Worm (Caenorhabditis elegans) whole organism, early embryonic: ENCODE results near the gene mam-1.

Source experiments
- B0310.2 ChIP-seq: sonication (generic microtip); optimal IDR thresholded peaks from 2 replicates; lab custom pipeline; 2016; ENCODE audit warnings: mild to moderate bottlenecking, missing genetic modification characterization, missing compliant biosample characterization
- F13C5.2 ChIP-seq: sonication (generic microtip); optimal IDR thresholded peaks from 2 replicates; lab custom pipeline; 2017; ENCODE audit warnings: mild to moderate bottlenecking, missing genetic modification characterization, inconsistent platforms, missing compliant biosample characterization
- aly-1 ChIP-seq: sonication (generic microtip); optimal IDR thresholded peaks from 2 replicates; lab custom pipeline; 2016; ENCODE audit warnings: missing genetic modification characterization, missing compliant biosample characterization
- ama-1 ChIP-seq: fragments of 150-350 bp; optimal IDR thresholded peaks from 2 replicates; lab custom pipeline; 2014
- ceh-13 ChIP-seq: fragments of 200-800 bp; sonication (Bioruptor generic); optimal IDR thresholded peaks from 2 replicates; lab custom pipeline; 2018; ENCODE audit warnings: mild to moderate bottlenecking, missing genetic modification characterization, missing compliant biosample characterization
- ceh-36 ChIP-seq: sonication (generic microtip); optimal IDR thresholded peaks from 2 replicates; lab custom pipeline; 2016; ENCODE audit warnings: missing genetic modification characterization, inconsistent platforms, missing compliant biosample characterization
- ets-7 ChIP-seq: sonication (generic microtip); optimal IDR thresholded peaks from 2 replicates; lab custom pipeline; 2016; ENCODE audit warnings: missing genotype, missing genetic modification characterization, missing compliant biosample characterization
- flt-1 ChIP-seq: fragments of 200-800 bp; sonication (Bioruptor generic); IDR thresholded peaks from 2 replicates; pipeline ENCODE4 v1.3.6; 2022; ENCODE audit warnings: missing genetic modification characterization, missing compliant biosample characterization
- hmbx-1 ChIP-seq: sonication (generic microtip); optimal IDR thresholded peaks from 2 replicates; lab custom pipeline; 2016; ENCODE audit warnings: mild to moderate bottlenecking, missing genetic modification characterization, missing compliant biosample characterization
- hmg-4 ChIP-seq: fragments of 200-800 bp; sonication (Bioruptor generic); optimal IDR thresholded peaks from 2 replicates; lab custom pipeline; 2018; ENCODE audit warnings: mild to moderate bottlenecking, missing genetic modification characterization, missing compliant biosample characterization
- hnd-1 ChIP-seq: sonication (generic microtip); optimal IDR thresholded peaks from 2 replicates; lab custom pipeline; 2016; ENCODE audit warnings: missing genetic modification characterization, missing compliant biosample characterization
- pes-1 ChIP-seq: fragments of 200-800 bp; sonication (Bioruptor generic); IDR thresholded peaks from 2 replicates; pipeline ENCODE4 v1.3.6; 2022; ENCODE audit warnings: missing genetic modification reagents, missing genetic modification characterization, missing compliant biosample characterization
- scrt-1 ChIP-seq: fragments of 200-800 bp; sonication (Bioruptor generic); IDR thresholded peaks from 2 replicates; pipeline ENCODE4 v1.3.6; 2022; ENCODE audit warnings: missing genetic modification characterization, missing compliant biosample characterization
- sea-1 ChIP-seq: fragments of 200-800 bp; sonication (Bioruptor generic); conservative IDR thresholded peaks from 2 replicates; pipeline ENCODE4 v1.3.6; 2022; ENCODE audit warnings: missing genetic modification characterization, missing compliant biosample characterization
- tbx-11 ChIP-seq: fragments of 200-800 bp; sonication (Bioruptor generic); IDR thresholded peaks from 2 replicates; pipeline ENCODE4 v1.3.6; 2022; ENCODE audit warnings: missing genetic modification characterization, missing compliant biosample characterization
- tbx-37 ChIP-seq: fragments of 200-800 bp; sonication (Bioruptor generic); conservative IDR thresholded peaks from 2 replicates; pipeline ENCODE4 v1.3.6; 2022; ENCODE audit warnings: missing genetic modification reagents, missing genetic modification characterization, missing compliant biosample characterization
- tra-4 ChIP-seq: sonication (generic microtip); optimal IDR thresholded peaks from 2 replicates; lab custom pipeline; 2017; ENCODE audit warnings: missing genetic modification characterization, missing compliant biosample characterization

mam-1 gene

DNA sequence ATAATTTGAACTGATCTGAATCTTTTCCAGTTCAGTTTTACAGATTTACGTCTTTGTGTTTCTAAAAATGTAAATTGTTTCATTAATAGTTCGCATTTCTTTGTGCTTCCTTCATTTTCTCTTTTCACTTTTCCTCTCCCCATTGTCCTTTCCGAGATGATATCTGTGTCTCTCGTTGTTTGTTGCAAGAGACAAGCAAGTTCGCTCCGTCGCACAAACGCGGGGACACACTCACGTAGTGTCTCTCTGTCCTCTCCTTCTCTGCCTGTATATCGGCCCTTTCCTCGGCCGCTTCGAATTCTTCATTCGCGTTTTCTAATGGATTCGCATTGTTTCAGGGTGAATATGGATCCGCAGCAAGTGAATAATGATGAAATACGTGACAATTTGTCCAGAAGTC, 11.3 kb downstream of the mam-1 start, which contains the start of gene ZC13.1:
ZC13.1 (plus strand) TSS at position 305 of the 400 bp plus-strand sequence.
- TF ChIP-seq F13C5.2, result peak; percentile 54
- TF ChIP-seq tbx-11 (GFP tag; lab: Robert Waterston, UW), result no peak
- peak; percentile 62 for TF ChIP-seq hmg-4 (GFP tag; lab: Kevin White, UChicago)

DNA sequence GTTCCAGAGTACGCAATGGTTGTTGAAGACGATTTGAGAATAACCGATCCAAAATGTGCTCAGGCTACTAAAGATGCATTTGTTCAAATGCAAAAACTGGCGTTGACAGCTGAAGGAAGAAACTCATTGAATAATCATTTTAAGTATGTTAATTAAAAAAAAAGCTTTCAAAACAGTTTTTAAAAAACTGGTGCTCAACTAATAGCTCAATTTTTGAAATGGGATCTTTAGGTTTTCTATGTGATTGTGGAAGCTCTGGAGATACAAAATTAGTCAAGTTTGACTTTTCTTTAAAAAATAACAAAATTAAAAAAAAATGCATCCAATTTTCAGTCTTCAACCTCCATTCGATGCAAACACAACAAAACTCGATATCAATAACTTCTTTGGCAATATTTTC, 14.6 kb downstream of the mam-1 start:
- no peak for TF ChIP-seq tra-4 (tag; lab: Kevin White, UChicago)
- TF ChIP-seq hmg-4 (GFP tag; lab: Kevin White, UChicago), result no peak
- TF ChIP-seq B0310.2 (tag; lab: Kevin White, UChicago), result no peak
- TF ChIP-seq flt-1 (GFP tag; lab: Robert Waterston, UW), result no peak
- TF ChIP-seq F13C5.2, result no peak
- no peak for TF ChIP-seq scrt-1 (GFP tag; lab: Robert Waterston, UW)
- TF ChIP-seq tbx-37 (GFP tag; lab: Robert Waterston, UW), result no peak
- TF ChIP-seq pes-1 (GFP tag; lab: Robert Waterston, UW), result no peak
- no peak for TF ChIP-seq tbx-11 (GFP tag; lab: Robert Waterston, UW)
- no peak for TF ChIP-seq sea-1
- TF ChIP-seq hnd-1, result no peak
- no peak for TF ChIP-seq ceh-36 (tag; lab: Kevin White, UChicago)

DNA sequence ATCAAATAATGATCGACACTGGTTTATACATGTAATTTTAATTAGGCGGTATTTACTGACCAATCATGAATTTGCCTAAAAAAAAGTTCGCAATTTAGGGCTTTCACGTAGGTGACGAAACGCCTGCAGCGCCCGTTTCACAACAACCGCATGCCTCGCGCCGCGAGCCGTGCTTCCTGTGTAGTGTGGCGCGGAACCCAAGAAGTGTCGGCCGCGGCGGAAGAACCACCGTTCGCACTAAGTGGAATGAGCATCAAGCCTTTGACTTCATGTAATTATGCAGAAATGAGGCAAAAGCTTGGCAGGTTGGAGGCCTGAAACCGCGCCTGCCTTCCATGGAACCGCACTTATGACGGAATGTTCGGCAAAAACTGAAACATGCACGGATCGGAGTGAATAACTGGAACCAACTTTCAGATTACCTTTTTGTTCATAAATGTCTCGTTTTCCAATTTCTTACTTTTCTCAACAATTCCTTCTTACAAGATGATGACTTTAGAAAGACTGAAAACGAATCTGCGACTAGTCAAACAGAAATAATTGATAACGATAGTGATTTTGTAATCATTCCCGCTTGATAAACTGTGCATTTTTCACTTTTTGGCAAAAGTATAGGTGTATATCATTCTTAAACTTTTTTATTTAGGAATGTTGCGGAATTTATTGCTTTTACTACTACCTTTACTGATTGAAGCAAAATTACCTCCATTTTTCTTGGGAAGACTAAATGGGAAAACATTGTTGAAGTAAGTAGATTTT, 16.1 kb downstream of the mam-1 start, which contains the start of gene F56F10.1:
F56F10.1 (plus strand) TSS at position 647 of the 759 bp plus-strand sequence.
- no peak for TF ChIP-seq flt-1 (GFP tag; lab: Robert Waterston, UW)
- TF ChIP-seq hnd-1, result no peak
- no peak for TF ChIP-seq tra-4 (tag; lab: Kevin White, UChicago)
- TF ChIP-seq scrt-1 (GFP tag; lab: Robert Waterston, UW), result no peak
- TF ChIP-seq ets-7, result no peak
- no peak for TF ChIP-seq F13C5.2
- no peak for TF ChIP-seq sea-1
- no peak for TF ChIP-seq ceh-36 (tag; lab: Kevin White, UChicago)

DNA sequence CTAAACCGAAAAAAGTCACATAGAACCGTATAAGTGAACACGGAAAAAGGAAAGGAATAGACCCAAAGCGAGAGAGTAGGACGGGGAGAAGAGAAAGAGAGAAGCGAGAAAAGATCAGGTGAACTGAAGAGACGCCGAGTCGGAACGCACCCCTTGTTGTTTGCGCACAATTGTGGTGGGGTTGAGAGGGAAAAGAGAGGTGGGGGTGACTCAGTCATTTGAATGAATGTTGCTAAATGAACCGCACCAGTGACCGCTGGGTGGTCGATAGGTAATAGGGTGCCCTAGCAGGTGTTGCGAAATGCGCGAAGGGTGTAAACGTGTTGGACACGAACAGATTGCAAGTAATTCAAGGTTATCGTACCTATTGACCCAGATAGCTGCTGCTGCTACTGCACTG, 17.2 kb downstream of the mam-1 start, which contains the start of gene lgl-1:
lgl-1 (minus strand) TSS at position 70 of the 400 bp plus-strand sequence.
- TF ChIP-seq ceh-36 (tag; lab: Kevin White, UChicago), result no peak
- 0 out of 2 replicates have a peak, but pooled peaks have one; percentile 41 for TF ChIP-seq scrt-1 (GFP tag; lab: Robert Waterston, UW)
- no peak for TF ChIP-seq aly-1 (tag; lab: Kevin White, UChicago)
- no peak for TF ChIP-seq tra-4 (tag; lab: Kevin White, UChicago)
- no peak for TF ChIP-seq flt-1 (GFP tag; lab: Robert Waterston, UW)
- no peak for TF ChIP-seq hnd-1
- no peak for TF ChIP-seq ama-1 (lab: Kevin White, UChicago)
- TF ChIP-seq ceh-13 (GFP tag; lab: Kevin White, UChicago), result no peak
- no peak for TF ChIP-seq tbx-37 (GFP tag; lab: Robert Waterston, UW)
- peak; percentile 90 for TF ChIP-seq hmg-4 (GFP tag; lab: Kevin White, UChicago)
- no peak; the same call in 1 of the 2 replicates for TF ChIP-seq sea-1
- TF ChIP-seq pes-1 (GFP tag; lab: Robert Waterston, UW), result no peak
- no peak for TF ChIP-seq hmbx-1 (tag; lab: Kevin White, UChicago)
- no peak for TF ChIP-seq ets-7
- TF ChIP-seq B0310.2 (tag; lab: Kevin White, UChicago), result no peak
- no peak for TF ChIP-seq tbx-11 (GFP tag; lab: Robert Waterston, UW)
- TF ChIP-seq F13C5.2, result peak; percentile 45

DNA sequence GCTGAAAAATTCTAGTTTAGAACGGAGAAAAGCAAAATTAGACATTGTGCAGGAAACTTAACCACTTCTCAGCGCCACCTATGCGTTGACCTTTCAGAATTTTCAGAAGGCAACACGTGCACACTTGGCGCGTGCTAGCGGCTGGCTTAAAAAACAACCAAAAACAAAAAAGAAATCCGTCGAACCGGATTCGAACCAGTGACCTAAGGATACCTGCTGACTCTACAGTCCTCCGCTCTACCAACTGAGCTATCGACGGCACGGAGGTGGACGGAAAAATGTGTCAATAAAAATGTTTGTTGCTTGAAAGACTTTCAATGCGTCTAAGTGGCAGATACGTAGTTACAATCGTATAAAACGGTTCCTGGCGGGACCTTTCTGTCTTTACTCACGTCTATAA, 23.0 kb downstream of the mam-1 start:
- TF ChIP-seq pes-1 (GFP tag; lab: Robert Waterston, UW) (peak; percentile 62), ama-1 (lab: Kevin White, UChicago) (no peak)

DNA sequence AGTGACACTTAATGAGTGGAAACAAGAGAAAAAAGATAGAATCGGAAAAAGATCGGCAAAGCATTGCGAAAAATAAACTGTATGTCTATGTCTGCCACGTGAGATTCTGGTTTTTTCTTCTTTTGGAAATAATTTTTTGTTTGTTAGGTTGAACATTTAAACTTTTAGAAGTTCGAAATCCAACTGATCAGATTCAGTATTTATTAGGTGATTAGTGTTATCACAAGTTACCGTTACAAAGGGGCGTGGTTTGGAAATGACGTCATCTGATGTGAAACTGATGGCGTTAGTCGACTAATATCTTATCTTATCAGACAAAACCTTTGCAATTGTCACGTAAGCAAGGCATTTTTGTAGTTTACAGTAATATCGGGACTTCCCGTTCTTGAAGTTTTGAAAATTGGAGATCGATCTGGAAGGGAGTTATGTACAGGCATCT, 23.9 kb downstream of the mam-1 start:
- TF ChIP-seq hmg-4 (GFP tag; lab: Kevin White, UChicago), result no peak

DNA sequence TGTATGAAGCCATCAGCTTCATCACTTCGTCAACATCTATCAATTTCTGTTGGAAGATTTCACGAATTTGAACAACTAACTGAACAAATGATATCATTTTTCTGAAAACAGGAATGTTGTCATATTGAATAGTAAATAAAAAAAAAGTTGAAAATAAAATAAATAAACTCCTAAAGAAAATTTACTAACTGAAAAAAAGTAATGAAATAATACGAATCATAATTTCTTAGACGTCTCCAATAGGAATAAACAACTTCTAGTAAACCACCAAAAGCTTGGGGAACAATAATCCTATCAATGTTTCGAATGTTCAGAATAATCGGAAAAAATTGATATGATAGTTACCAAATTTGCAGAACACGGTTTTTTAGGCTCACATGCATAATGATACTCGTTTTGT, 24.7 kb downstream of the mam-1 start, which contains the start of gene cdo-1:
cdo-1 (minus strand) TSS at position 101 of the 400 bp plus-strand sequence.
- TF ChIP-seq ets-7 (no peak), hnd-1 (no peak), tbx-11 (GFP tag; lab: Robert Waterston, UW) (no peak), hmbx-1 (tag; lab: Kevin White, UChicago) (no peak)

DNA sequence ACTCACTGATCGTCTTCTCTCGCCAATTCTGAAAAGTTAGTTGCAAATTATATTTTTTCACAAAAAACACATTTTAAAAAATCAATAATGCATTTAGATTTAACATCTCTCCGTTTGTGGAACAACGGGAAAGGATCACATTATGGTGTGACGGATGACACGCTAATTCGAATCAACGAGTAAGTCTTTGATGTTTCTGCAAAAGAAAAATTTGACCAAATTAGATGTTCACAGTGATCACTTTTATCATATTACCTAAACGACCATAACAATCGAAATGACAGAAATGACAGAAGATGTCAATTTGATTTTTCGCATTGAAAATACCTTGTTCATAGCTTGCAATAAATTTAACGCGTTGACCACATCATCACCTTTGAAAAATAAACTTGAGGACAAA, 26.8 kb downstream of the mam-1 start:
- no peak for TF ChIP-seq ceh-36 (tag; lab: Kevin White, UChicago)
- no peak for TF ChIP-seq ceh-13 (GFP tag; lab: Kevin White, UChicago)
- TF ChIP-seq pes-1 (GFP tag; lab: Robert Waterston, UW), result no peak
- TF ChIP-seq ama-1 (lab: Kevin White, UChicago), result no peak
- TF ChIP-seq F13C5.2, result no peak
- no peak for TF ChIP-seq scrt-1 (GFP tag; lab: Robert Waterston, UW)
- TF ChIP-seq flt-1 (GFP tag; lab: Robert Waterston, UW), result no peak
- TF ChIP-seq tbx-11 (GFP tag; lab: Robert Waterston, UW), result no peak
- TF ChIP-seq hnd-1, result no peak
- no peak for TF ChIP-seq hmg-4 (GFP tag; lab: Kevin White, UChicago)
- no peak for TF ChIP-seq ets-7
